Worm (Caenorhabditis elegans) whole organism, L1 larva: ENCODE measurements around the gene clec-148.

ENCODE experiments used
- aly-2 ChIP-seq: fragments of 150-350 bp; optimal IDR thresholded peaks from 2 replicates; lab custom pipeline; 2014; ENCODE audit warnings: missing biosample characterization, missing genetic modification characterization
- fos-1 ChIP-seq: fragments of 150-350 bp; optimal IDR thresholded peaks from 2 replicates; lab custom pipeline; 2014; ENCODE audit warnings: missing biosample characterization, missing genetic modification characterization
- nhr-237 ChIP-seq: fragments of 150-350 bp; optimal IDR thresholded peaks from 2 replicates; lab custom pipeline; 2014; ENCODE audit warnings: missing biosample characterization, missing genetic modification characterization

ce11 chrIII:130650-131049, 45.0 kb downstream of the clec-148 start, which contains the start of the genes nhr-280 and C29F9.2:
- TF ChIP-seq nhr-237 (no peak), fos-1 (no peak), aly-2 (tag; lab: Kevin White, UChicago) (no peak)
